Fruit fly (Drosophila melanogaster): ENCODE results near the gene Msr-110.
A peak's percentile ranks its signal among the peaks of the same experiment; 100 is the strongest.

The Msr-110 gene

dm6 chr3L:5594853-5595593 is 17.9 kb upstream of the Msr-110 start, which contains the start of the genes Alp10 and Alp9:
Gene Alp10, minus strand, starts transcription at chr3L:5595272.
Gene Alp9, plus strand, starts transcription at chr3L:5595542.
- TF ChIP-seq CG13204 (GFP tag; optimal IDR thresholded peaks at IDR 0.05) (no peak), CG15710 (tag; optimal IDR thresholded peaks at IDR 0.05) (no peak), Pif1A (GFP tag; optimal IDR thresholded peaks at IDR 0.05) (no peak), Pif1B (GFP tag; optimal IDR thresholded peaks at IDR 0.05) (no peak), CG12605 (GFP tag; IDR thresholded peaks at IDR 0.05) (no peak), CG4496 (GFP tag; IDR thresholded peaks at IDR 0.05) (no peak), EcR (GFP tag; optimal IDR thresholded peaks at IDR 0.05) (no peak), Snoo (tag; optimal IDR thresholded peaks at IDR 0.05) (no peak), CG17806 (tag; optimal IDR thresholded peaks at IDR 0.05) (no peak), CG9948 (tag; optimal IDR thresholded peaks at IDR 0.05) (no peak), CG14655 (GFP tag; optimal IDR thresholded peaks at IDR 0.05) (no peak), CG34367 (tag; optimal IDR thresholded peaks at IDR 0.05) (no peak), CG8301 (tag; optimal IDR thresholded peaks at IDR 0.05) (no peak), CG10348 (GFP tag; IDR thresholded peaks at IDR 0.05) (no peak), Ets98B (GFP tag; IDR thresholded peaks at IDR 0.05) (no peak)

DNA sequence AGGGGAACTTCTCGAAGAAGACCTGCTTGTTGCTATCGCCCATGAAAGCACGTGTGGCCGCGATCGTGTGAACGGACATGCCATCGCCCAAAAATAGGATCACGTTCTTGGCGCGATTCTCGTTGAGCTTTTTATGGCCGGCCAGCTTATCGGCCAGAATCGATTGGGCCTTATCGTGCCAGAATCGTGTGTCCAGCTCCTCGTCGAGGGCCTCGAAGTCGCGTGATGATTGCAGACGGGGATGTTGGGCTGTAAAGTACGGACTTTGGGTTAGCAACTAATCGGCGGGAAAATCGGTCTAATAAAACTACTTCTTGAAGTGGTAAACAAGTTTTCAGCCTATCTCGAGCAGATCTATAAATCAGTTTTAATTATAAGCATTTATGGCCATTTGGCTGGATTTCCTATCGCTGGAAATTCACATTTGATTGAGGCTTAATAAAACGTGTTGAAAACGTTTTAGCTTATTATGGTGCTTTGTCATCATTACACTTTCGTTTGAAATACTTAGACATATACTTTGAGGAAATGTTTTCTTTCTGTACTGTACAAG is 17.1 kb upstream of the Msr-110 start:
- TF ChIP-seq fd96Ca (GFP tag; IDR thresholded peaks at IDR 0.05) (no peak), Pif1B (GFP tag; optimal IDR thresholded peaks at IDR 0.05) (no peak), CG32121 (GFP tag; IDR thresholded peaks at IDR 0.05) (no peak), Ets98B (GFP tag; IDR thresholded peaks at IDR 0.05) (no peak), EcR (GFP tag; optimal IDR thresholded peaks at IDR 0.05) (no peak), CG15710 (tag; optimal IDR thresholded peaks at IDR 0.05) (no peak), CG4496 (GFP tag; IDR thresholded peaks at IDR 0.05) (no peak), CG8301 (tag; optimal IDR thresholded peaks at IDR 0.05) (no peak), CG12605 (GFP tag; IDR thresholded peaks at IDR 0.05) (no peak), Snoo (tag; optimal IDR thresholded peaks at IDR 0.05) (no peak), CG17806 (tag; optimal IDR thresholded peaks at IDR 0.05) (no peak), rn (GFP tag; IDR thresholded peaks at IDR 0.05) (no peak), Pif1A (GFP tag; optimal IDR thresholded peaks at IDR 0.05) (no peak), CG34367 (tag; optimal IDR thresholded peaks at IDR 0.05) (no peak)

- TF ChIP-seq CG32121 (GFP tag; IDR thresholded peaks at IDR 0.05) (no peak), D1 (tag; optimal IDR thresholded peaks at IDR 0.05) (no peak), CG17806 (tag; optimal IDR thresholded peaks at IDR 0.05) (no peak), rn (GFP tag; IDR thresholded peaks at IDR 0.05) (no peak)
Observed at dm6 chr3L:5592437-5592836, 15.3 kb upstream of the Msr-110 start, which contains the start of gene spo. Gene spo, minus strand, starts transcription at chr3L:5592571.

dm6 chr3L:5583295-5583707 is 6.2 kb upstream of the Msr-110 start:
- no peak for TF ChIP-seq EcR (GFP tag; optimal IDR thresholded peaks at IDR 0.05)
- peak; percentile 65 for TF ChIP-seq CG34367 (tag; optimal IDR thresholded peaks at IDR 0.05)
- no peak for TF ChIP-seq CG8301 (tag; optimal IDR thresholded peaks at IDR 0.05)
- TF ChIP-seq Snoo (tag; optimal IDR thresholded peaks at IDR 0.05), result no peak
- no peak for TF ChIP-seq Pif1A (GFP tag; optimal IDR thresholded peaks at IDR 0.05)
- no peak for TF ChIP-seq Pif1B (GFP tag; optimal IDR thresholded peaks at IDR 0.05)
- TF ChIP-seq CG8159 (tag; optimal IDR thresholded peaks at IDR 0.05), result no peak
- TF ChIP-seq rn (GFP tag; IDR thresholded peaks at IDR 0.05), result peak; percentile 71
- peak; percentile 76; the same call in 2 of the 3 replicates for TF ChIP-seq fd96Ca (GFP tag; IDR thresholded peaks at IDR 0.05)
- TF ChIP-seq CG17806 (tag; optimal IDR thresholded peaks at IDR 0.05), result no peak
- TF ChIP-seq CG10348 (GFP tag; IDR thresholded peaks at IDR 0.05), result peak; percentile 60; the same call in 1 of the 2 replicates
- no peak for TF ChIP-seq CG14655 (GFP tag; optimal IDR thresholded peaks at IDR 0.05)
- no peak for TF ChIP-seq gl (tag; optimal IDR thresholded peaks at IDR 0.05)
- TF ChIP-seq CG13204 (GFP tag; optimal IDR thresholded peaks at IDR 0.05), result no peak
- TF ChIP-seq CG4496 (GFP tag; IDR thresholded peaks at IDR 0.05), result peak; percentile 90
- no peak for TF ChIP-seq D1 (tag; optimal IDR thresholded peaks at IDR 0.05)
- TF ChIP-seq CG9948 (tag; optimal IDR thresholded peaks at IDR 0.05), result no peak
- peak; percentile 57 for TF ChIP-seq CG32121 (GFP tag; IDR thresholded peaks at IDR 0.05)
- no peak; the same call in 1 of the 2 replicates for TF ChIP-seq CG12605 (GFP tag; IDR thresholded peaks at IDR 0.05)
- TF ChIP-seq CG15710 (tag; optimal IDR thresholded peaks at IDR 0.05), result peak; percentile 75
- TF ChIP-seq Ets98B (GFP tag; IDR thresholded peaks at IDR 0.05), result peak; percentile 85

- TF ChIP-seq CG17806 (tag; optimal IDR thresholded peaks at IDR 0.05) (no peak), Ets98B (GFP tag; IDR thresholded peaks at IDR 0.05) (no peak), CG9948 (tag; optimal IDR thresholded peaks at IDR 0.05) (no peak), gl (tag; optimal IDR thresholded peaks at IDR 0.05) (no peak), CG8301 (tag; optimal IDR thresholded peaks at IDR 0.05) (no peak), Pif1B (GFP tag; optimal IDR thresholded peaks at IDR 0.05) (no peak), CG10348 (GFP tag; IDR thresholded peaks at IDR 0.05) (no peak)
Observed at dm6 chr3L:5581542-5581941, 4.4 kb upstream of the Msr-110 start.

DNA sequence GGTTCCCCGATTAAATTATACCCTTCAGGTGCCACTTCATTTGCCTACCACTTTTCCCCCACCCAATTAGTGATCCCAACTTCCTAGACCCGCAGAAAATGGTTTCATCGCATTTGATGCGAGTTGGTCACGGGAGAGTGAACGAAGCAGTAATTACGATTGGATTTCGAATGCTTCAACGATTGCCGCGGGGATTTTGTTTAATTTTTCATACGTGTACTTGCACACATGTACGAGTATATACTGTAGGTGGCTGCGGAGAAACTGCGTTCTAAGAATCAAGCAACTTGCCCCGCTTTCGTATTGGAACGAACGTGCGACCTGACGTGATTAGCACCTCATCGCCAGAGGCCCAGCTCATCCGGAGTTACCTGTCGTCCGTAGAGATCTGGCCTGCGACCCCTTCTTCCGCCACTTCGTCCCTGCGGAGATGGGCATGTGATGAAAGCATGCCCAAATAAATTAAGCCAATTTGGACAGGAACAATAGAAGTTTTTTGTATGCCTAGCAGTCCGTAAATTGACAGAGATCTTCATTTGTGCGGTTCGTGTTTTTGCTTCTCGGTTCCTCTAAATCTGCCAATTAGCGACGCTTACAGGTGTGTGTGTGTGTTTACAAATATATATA is 3.5 kb upstream of the Msr-110 start:
- TF ChIP-seq CG8301 (tag; optimal IDR thresholded peaks at IDR 0.05) (no peak), CG4496 (GFP tag; IDR thresholded peaks at IDR 0.05) (0 out of 3 replicates have a peak, but pooled peaks have one; percentile 21)
